Fruit fly (Drosophila melanogaster) whole organism, embryonic: ENCODE data around the gene CG34256.

Experiments used
- Atf-2 ChIP-seq: fragments of 200-800 bp; sonication (Bioruptor generic); optimal IDR thresholded peaks from 2 replicates; lab custom pipeline; 2016; ENCODE audit warnings: missing biosample characterization, missing genetic modification characterization
- Atf6 ChIP-seq: fragments of 200-800 bp; sonication (Bioruptor generic); IDR thresholded peaks from 2 replicates; pipeline ENCODE4 v1.3.6; 2022; ENCODE audit warnings: missing biosample characterization, missing genetic modification characterization
- CG10209 ChIP-seq: fragments of 200-800 bp; sonication (Bioruptor generic); optimal IDR thresholded peaks from 3 replicates; lab custom pipeline; 2017; ENCODE audit warnings: missing biosample characterization, mild to moderate bottlenecking, missing genetic modification characterization, missing genetic modification reagents
- CG12659 ChIP-seq: fragments of 200-800 bp; sonication (Bioruptor generic); optimal IDR thresholded peaks from 3 replicates; lab custom pipeline; 2017; ENCODE audit warnings: mild to moderate bottlenecking, missing biosample characterization, missing genetic modification reagents, missing genetic modification characterization
- CG12769 ChIP-seq: fragments of 200-800 bp; sonication (Bioruptor generic); optimal IDR thresholded peaks from 2 replicates; lab custom pipeline; 2019; ENCODE audit warnings: missing biosample characterization, mild to moderate bottlenecking, missing genetic modification characterization, moderate library complexity
- CG13424 ChIP-seq: fragments of 200-800 bp; sonication (Bioruptor generic); optimal IDR thresholded peaks from 2 replicates; lab custom pipeline; 2019; ENCODE audit warnings: missing biosample characterization, mild to moderate bottlenecking, missing genetic modification characterization, moderate library complexity
- CG13624 ChIP-seq: fragments of 200-800 bp; sonication (Bioruptor generic); optimal IDR thresholded peaks from 2 replicates; lab custom pipeline; 2016; ENCODE audit warnings: missing biosample characterization, missing genetic modification characterization
- CG15073 ChIP-seq: fragments of 200-800 bp; sonication (Bioruptor generic); optimal IDR thresholded peaks from 2 replicates; lab custom pipeline; 2016; ENCODE audit warnings: missing biosample characterization, missing genetic modification characterization
- CG17359 ChIP-seq: fragments of 200-800 bp; sonication (Bioruptor generic); optimal IDR thresholded peaks from 3 replicates; lab custom pipeline; 2018; ENCODE audit warnings: missing biosample characterization, mild to moderate bottlenecking, missing genetic modification characterization, moderate library complexity
- CG3065 ChIP-seq: fragments of 200-800 bp; sonication (Bioruptor generic); optimal IDR thresholded peaks from 2 replicates; lab custom pipeline; 2016; ENCODE audit warnings: missing biosample characterization, missing genetic modification characterization
- CG32772 ChIP-seq: fragments of 200-800 bp; sonication (Bioruptor generic); IDR thresholded peaks from 2 replicates; pipeline ENCODE4 v1.3.6; 2022; ENCODE audit warnings: missing biosample characterization, missing genetic modification characterization
- CG33213 ChIP-seq: fragments of 200-800 bp; sonication (Bioruptor generic); optimal IDR thresholded peaks from 3 replicates; lab custom pipeline; 2016; ENCODE audit warnings: missing biosample characterization, missing genetic modification characterization
- CG34224 ChIP-seq: fragments of 200-800 bp; sonication (Bioruptor generic); IDR thresholded peaks from 3 replicates; pipeline ENCODE4 v1.3.6; 2022; ENCODE audit warnings: missing biosample characterization, missing genetic modification characterization; ENCODE audit not compliant: partially characterized antibody
- CG3847 ChIP-seq: fragments of 200-800 bp; sonication (Bioruptor generic); IDR thresholded peaks from 2 replicates; pipeline ENCODE4 v1.3.6; 2022; ENCODE audit warnings: missing biosample characterization, missing genetic modification characterization
- CG4404 ChIP-seq: fragments of 200-800 bp; sonication (Bioruptor generic); IDR thresholded peaks from 2 replicates; pipeline ENCODE4 v1.3.6; 2022; ENCODE audit warnings: missing biosample characterization, missing genetic modification characterization
- CG8089 ChIP-seq: fragments of 200-800 bp; sonication (Bioruptor generic); optimal IDR thresholded peaks from 3 replicates; lab custom pipeline; 2016; ENCODE audit warnings: missing biosample characterization, missing genetic modification characterization
- D ChIP-seq, 2 experiments: fragments of 200-800 bp in 1 of 2; fragments of >200 bp in 1 of 2; sonication (Bioruptor generic) in 1 of 2; optimal IDR thresholded peaks; 2 replicates in 1 of 2; 3 replicates in 1 of 2; lab custom pipeline; 2017; ENCODE audit warnings: mild to moderate bottlenecking in 1 of 2, missing biosample characterization in 1 of 2, missing genetic modification characterization in 1 of 2, missing genetic modification reagents in 1 of 2
- Dbx ChIP-seq: fragments of 200-800 bp; sonication (Bioruptor generic); IDR thresholded peaks from 3 replicates; pipeline ENCODE4 v1.3.6; 2022; ENCODE audit warnings: missing biosample characterization, missing genetic modification characterization
- HHEX ChIP-seq: fragments of 200-800 bp; sonication (Bioruptor generic); optimal IDR thresholded peaks from 3 replicates; lab custom pipeline; 2017; ENCODE audit warnings: missing biosample characterization, mild to moderate bottlenecking, missing genetic modification characterization, missing genetic modification reagents
- Lhr ChIP-seq: fragments of 200-800 bp; sonication (Bioruptor generic); optimal IDR thresholded peaks from 3 replicates; lab custom pipeline; 2017; ENCODE audit warnings: mild to moderate bottlenecking, missing biosample characterization, missing genetic modification reagents, missing genetic modification characterization
- Rx ChIP-seq: fragments of 200-800 bp; sonication (Bioruptor generic); IDR thresholded peaks from 2 replicates; pipeline ENCODE4 v1.3.6; 2022; ENCODE audit warnings: missing biosample characterization, missing genetic modification characterization
- Side ChIP-seq: fragments of 200-800 bp; sonication (Bioruptor generic); optimal IDR thresholded peaks from 2 replicates; lab custom pipeline; 2016; ENCODE audit warnings: missing biosample characterization, missing genetic modification characterization
- Tbp ChIP-seq: fragments of >200 bp; optimal IDR thresholded peaks from 2 replicates; lab custom pipeline; 2018; ENCODE audit warnings: missing biosample characterization, missing genetic modification characterization
- Xbp1 ChIP-seq: fragments of 200-800 bp; sonication (Bioruptor generic); optimal IDR thresholded peaks from 3 replicates; lab custom pipeline; 2016; ENCODE audit warnings: missing biosample characterization, mild to moderate bottlenecking, missing genetic modification characterization
- aop ChIP-seq: fragments of 200-800 bp; sonication (Bioruptor generic); IDR thresholded peaks from 2 replicates; pipeline ENCODE4 v1.3.6; 2022; ENCODE audit warnings: missing biosample characterization, missing genetic modification characterization
- chinmo ChIP-seq: fragments of 200-800 bp; sonication (Bioruptor generic); IDR thresholded peaks from 4 replicates; pipeline ENCODE4 v1.3.6; 2022; ENCODE audit warnings: missing biosample characterization, missing genetic modification characterization; ENCODE audit not compliant: partially characterized antibody
- croc ChIP-seq: fragments of 200-800 bp; sonication (Bioruptor generic); conservative IDR thresholded peaks from 3 replicates; pipeline ENCODE4 v1.3.6; 2022; ENCODE audit warnings: missing biosample characterization, missing genetic modification characterization
- dmrt99B ChIP-seq: fragments of 200-800 bp; sonication (Bioruptor generic); optimal IDR thresholded peaks from 2 replicates; lab custom pipeline; 2018; ENCODE audit warnings: missing biosample characterization, mild to moderate bottlenecking, missing genetic modification characterization, moderate library complexity
- ems ChIP-seq: fragments of 200-800 bp; sonication (Bioruptor generic); optimal IDR thresholded peaks from 3 replicates; lab custom pipeline; 2016; ENCODE audit warnings: missing biosample characterization, missing genetic modification characterization
- esg ChIP-seq: fragments of 200-800 bp; sonication (Bioruptor generic); conservative IDR thresholded peaks from 2 replicates; pipeline ENCODE4 v1.3.6; 2022; ENCODE audit warnings: missing biosample characterization, missing genetic modification characterization
- fd3F ChIP-seq: fragments of 200-800 bp; sonication (Bioruptor generic); optimal IDR thresholded peaks from 2 replicates; lab custom pipeline; 2018; ENCODE audit warnings: missing biosample characterization, mild to moderate bottlenecking, missing genetic modification characterization, moderate library complexity
- gem ChIP-seq: fragments of 200-800 bp; sonication (Bioruptor generic); optimal IDR thresholded peaks from 2 replicates; lab custom pipeline; 2019; ENCODE audit warnings: missing biosample characterization, mild to moderate bottlenecking, missing genetic modification characterization, moderate library complexity
- gfzf ChIP-seq: fragments of 200-800 bp; sonication (Bioruptor generic); optimal IDR thresholded peaks from 2 replicates; lab custom pipeline; 2016; ENCODE audit warnings: missing biosample characterization, mild to moderate bottlenecking, missing genetic modification characterization, moderate library complexity
- grn ChIP-seq: fragments of 200-800 bp; sonication (Bioruptor generic); optimal IDR thresholded peaks from 3 replicates; lab custom pipeline; 2017; ENCODE audit warnings: missing biosample characterization, missing genetic modification characterization
- gsb ChIP-seq: fragments of 200-800 bp; sonication (Bioruptor generic); IDR thresholded peaks from 2 replicates; pipeline ENCODE4 v1.3.6; 2022; ENCODE audit warnings: missing biosample characterization, missing genetic modification characterization
- ham ChIP-seq: fragments of 200-800 bp; sonication (Bioruptor generic); IDR thresholded peaks from 2 replicates; pipeline ENCODE4 v1.3.6; 2022; ENCODE audit warnings: missing biosample characterization, missing genetic modification characterization
- jigr1 ChIP-seq: fragments of 200-800 bp; sonication (Bioruptor generic); IDR thresholded peaks from 3 replicates; pipeline ENCODE4 v1.3.6; 2022; ENCODE audit warnings: missing biosample characterization, missing genetic modification characterization
- lola ChIP-seq, 3 experiments: fragments of >200 bp in 2 of 3; fragments of 200-800 bp in 1 of 3; sonication (Bioruptor generic) in 1 of 3; optimal IDR thresholded peaks; 2 replicates each; lab custom pipeline; 2017 to 2019; ENCODE audit warnings: missing biosample characterization in 3 of 3, missing genetic modification characterization in 3 of 3, mild to moderate bottlenecking in 1 of 3, moderate library complexity in 1 of 3
- mirr ChIP-seq: fragments of 200-800 bp; sonication (Bioruptor generic); optimal IDR thresholded peaks from 3 replicates; lab custom pipeline; 2018; ENCODE audit warnings: missing biosample characterization, mild to moderate bottlenecking, missing genetic modification characterization
- pum ChIP-seq: fragments of 200-800 bp; sonication (Bioruptor generic); optimal IDR thresholded peaks from 2 replicates; lab custom pipeline; 2016; ENCODE audit warnings: missing biosample characterization, missing genetic modification characterization
- repo ChIP-seq: fragments of 200-800 bp; sonication (Bioruptor generic); optimal IDR thresholded peaks from 2 replicates; lab custom pipeline; 2016; ENCODE audit warnings: missing biosample characterization, missing genetic modification characterization
- run ChIP-seq: fragments of 200-800 bp; sonication (Bioruptor generic); optimal IDR thresholded peaks from 3 replicates; lab custom pipeline; 2018; ENCODE audit warnings: missing biosample characterization, mild to moderate bottlenecking, missing genetic modification characterization
- sisA ChIP-seq: fragments of 200-800 bp; sonication (Bioruptor generic); IDR thresholded peaks from 2 replicates; pipeline ENCODE4 v1.3.6; 2022; ENCODE audit warnings: missing biosample characterization, missing genetic modification characterization
- sr ChIP-seq: fragments of 200-800 bp; sonication (Bioruptor generic); IDR thresholded peaks from 3 replicates; pipeline ENCODE4 v1.3.6; 2022; ENCODE audit warnings: missing biosample characterization, missing genetic modification characterization
- trh ChIP-seq: fragments of 200-800 bp; sonication (Bioruptor generic); optimal IDR thresholded peaks from 2 replicates; lab custom pipeline; 2016; ENCODE audit warnings: missing biosample characterization, missing genetic modification characterization
- unpg ChIP-seq: fragments of 200-800 bp; sonication (Bioruptor generic); optimal IDR thresholded peaks from 3 replicates; lab custom pipeline; 2018; ENCODE audit warnings: missing biosample characterization, mild to moderate bottlenecking, missing genetic modification characterization, moderate library complexity
- wdn ChIP-seq: fragments of 200-800 bp; sonication (Bioruptor generic); IDR thresholded peaks from 2 replicates; pipeline ENCODE4 v1.3.6; 2022; ENCODE audit warnings: missing biosample characterization, missing genetic modification characterization
- yki ChIP-seq: fragments of >200 bp; optimal IDR thresholded peaks from 3 replicates; lab custom pipeline; 2018
- zfh1 ChIP-seq: fragments of 200-800 bp; sonication (Bioruptor generic); IDR thresholded peaks from 3 replicates; pipeline ENCODE4 v1.3.6; 2022; ENCODE audit warnings: missing biosample characterization, missing genetic modification characterization

Gene CG34256

dm6 chr3L:18996030-18996773, 6.6 kb upstream of the CG34256 start (continued):
- TF ChIP-seq repo (GFP tag; lab: Kevin White, UChicago) (no peak), wdn (GFP tag; lab: Robert Waterston, UW) (peak; percentile 72), fd3F (GFP tag; lab: Kevin White, UChicago) (peak; percentile 57), unpg (GFP tag; lab: Kevin White, UChicago) (peak; percentile 35), grn (peak; percentile 18), lola (GFP tag; optimal IDR thresholded peaks at IDR 0.05; lab: Kevin White, UChicago) (peak in 2 of 3 experiments; percentile 7 to 31), CG13624 (peak; percentile 28), pum (GFP tag; lab: Kevin White, UChicago) (peak; percentile 64), esg (GFP tag; lab: Robert Waterston, UW) (peak; percentile 65), sr (GFP tag; lab: Robert Waterston, UW) (0 out of 3 replicates have a peak, but pooled peaks have one; percentile 3), dmrt99B (tag; lab: Kevin White, UChicago) (peak; percentile 73), run (tag; lab: Kevin White, UChicago) (no peak), Dbx (GFP tag; lab: Robert Waterston, UW) (peak; percentile 83; the same call in 2 of the 3 replicates), CG12659 (GFP tag; lab: Kevin White, UChicago) (peak; percentile 81), mirr (GFP tag; lab: Kevin White, UChicago) (peak; percentile 79), yki (lab: Kevin White, UChicago) (no peak), CG33213 (GFP tag; lab: Kevin White, UChicago) (peak; percentile 30), gsb (GFP tag; lab: Robert Waterston, UW) (peak; percentile 51; the same call in 1 of the 2 replicates), CG10209 (GFP tag; lab: Kevin White, UChicago) (peak; percentile 76), HHEX (GFP tag; lab: Kevin White, UChicago) (peak; percentile 57), CG8089 (peak; percentile 20), Atf6 (GFP tag; lab: Robert Waterston, UW) (peak; percentile 71), ems (GFP tag; lab: Kevin White, UChicago) (peak; percentile 56), CG15073 (GFP tag; lab: Kevin White, UChicago) (no peak), Tbp (GFP tag; lab: Kevin White, UChicago) (no peak), trh (peak; percentile 30), CG12769 (tag; lab: Kevin White, UChicago) (peak; percentile 96), sisA (peak; percentile 46), Atf-2 (GFP tag; lab: Kevin White, UChicago) (peak; percentile 54), CG3847 (peak; percentile 64), ham (peak; percentile 63), D (optimal IDR thresholded peaks at IDR 0.05; lab: Kevin White, UChicago) (no peak), D (GFP tag; optimal IDR thresholded peaks at IDR 0.05; lab: Kevin White, UChicago) (peak; percentile 69), Rx (GFP tag; lab: Robert Waterston, UW) (0 out of 2 replicates have a peak, but pooled peaks have one; percentile 4), croc (GFP tag; lab: Robert Waterston, UW) (peak; percentile 44; the same call in 2 of the 3 replicates), CG32772 (GFP tag; lab: Robert Waterston, UW) (peak; percentile 52; the same call in 1 of the 2 replicates), Xbp1 (GFP tag; lab: Kevin White, UChicago) (peak; percentile 65), Side (GFP tag; lab: Kevin White, UChicago) (peak; percentile 16), zfh1 (GFP tag; lab: Robert Waterston, UW) (no peak), gfzf (no peak), jigr1 (GFP tag; lab: Robert Waterston, UW) (peak; percentile 48; the same call in 1 of the 3 replicates), gem (tag; lab: Kevin White, UChicago) (peak; percentile 64), aop (no peak), Lhr (GFP tag; lab: Kevin White, UChicago) (no peak), CG17359 (tag; lab: Kevin White, UChicago) (peak; percentile 54), CG4404 (GFP tag; lab: Robert Waterston, UW) (peak; percentile 38; the same call in 1 of the 2 replicates), CG13424 (tag; lab: Kevin White, UChicago) (peak; percentile 50), chinmo (GFP tag; lab: Robert Waterston, UW) (peak; percentile 99), CG34224 (peak; percentile 57; the same call in 2 of the 3 replicates), CG3065 (GFP tag; lab: Kevin White, UChicago) (no peak)
